Fruit fly (Drosophila melanogaster): ENCODE results near the gene Ziz.

Ziz gene

DNA sequence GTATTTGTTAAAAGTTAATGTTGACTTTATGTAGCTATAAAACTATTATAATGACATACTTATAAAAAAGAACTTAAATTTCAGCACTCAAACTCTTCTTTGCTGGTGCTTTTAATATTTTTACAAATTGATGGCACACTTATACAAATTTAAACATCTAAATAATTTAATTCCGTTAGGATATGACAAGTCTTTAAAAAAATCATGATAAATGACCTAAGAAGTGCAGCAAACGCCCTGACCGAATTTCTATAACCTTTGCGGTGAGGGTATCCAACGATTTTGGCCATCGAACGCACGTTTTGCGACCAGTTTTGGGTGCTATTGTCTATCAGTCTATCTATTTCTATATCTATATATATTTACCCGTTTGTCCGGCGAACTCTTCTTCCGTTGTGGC lies 53.2 kb downstream of the Ziz start (continued):
- no peak for TF ChIP-seq disco-r (GFP tag; optimal IDR thresholded peaks at IDR 0.05)
- no peak for TF ChIP-seq CG11696 (GFP tag; IDR thresholded peaks at IDR 0.05)
- 0 out of 3 replicates have a peak, but pooled peaks have one; percentile 10 for TF ChIP-seq CG14050 (GFP tag; IDR thresholded peaks at IDR 0.05)
- TF ChIP-seq CG18764 (GFP tag; optimal IDR thresholded peaks at IDR 0.05): no peak
- peak; percentile 69 for TF ChIP-seq al (GFP tag; IDR thresholded peaks at IDR 0.05)
- TF ChIP-seq Elba2 (GFP tag; optimal IDR thresholded peaks at IDR 0.05): no peak
- TF ChIP-seq CG33557 (GFP tag; optimal IDR thresholded peaks at IDR 0.05): no peak
- peak; percentile 15 for TF ChIP-seq Sox102F (GFP tag; optimal IDR thresholded peaks at IDR 0.05)
- TF ChIP-seq cato (GFP tag; optimal IDR thresholded peaks at IDR 0.05; ENCODE audit: borderline replicate concordance): no peak
- no peak for TF ChIP-seq shn (GFP tag; optimal IDR thresholded peaks at IDR 0.05)
- TF ChIP-seq CG3407 (GFP tag; optimal IDR thresholded peaks at IDR 0.05): no peak
- no peak for TF ChIP-seq CG17612 (GFP tag; IDR thresholded peaks at IDR 0.05)
- no peak for TF ChIP-seq ems (GFP tag; optimal IDR thresholded peaks at IDR 0.05)
- TF ChIP-seq Hand (GFP tag; optimal IDR thresholded peaks at IDR 0.05): no peak
- TF ChIP-seq CG8089 (GFP tag; optimal IDR thresholded peaks at IDR 0.05): no peak
- no peak for TF ChIP-seq CG18599 (GFP tag; optimal IDR thresholded peaks at IDR 0.05)
- TF ChIP-seq CG7963 (GFP tag; IDR thresholded peaks at IDR 0.05; ENCODE audit: partially characterized antibody): no peak
- no peak for TF ChIP-seq Tbp (GFP tag; optimal IDR thresholded peaks at IDR 0.05)
- peak; percentile 27 for TF ChIP-seq CG17385 (GFP tag; optimal IDR thresholded peaks at IDR 0.05)
- no peak for TF ChIP-seq trh (GFP tag; optimal IDR thresholded peaks at IDR 0.05)
- no peak for TF ChIP-seq CG10462 (GFP tag; optimal IDR thresholded peaks at IDR 0.05)
- peak; percentile 36; the same call in 1 of the 2 replicates for TF ChIP-seq E2f1 (GFP tag; IDR thresholded peaks at IDR 0.05)
- no peak for TF ChIP-seq CG12071 (GFP tag; optimal IDR thresholded peaks at IDR 0.05)
- no peak for TF ChIP-seq CG12744 (GFP tag; optimal IDR thresholded peaks at IDR 0.05)
- TF ChIP-seq dimm (GFP tag; IDR thresholded peaks at IDR 0.05): no peak
- TF ChIP-seq CG33213 (GFP tag; optimal IDR thresholded peaks at IDR 0.05): no peak
- no peak for TF ChIP-seq amos (GFP tag; IDR thresholded peaks at IDR 0.05; ENCODE audit: partially characterized antibody)
- no peak for TF ChIP-seq wor (GFP tag; IDR thresholded peaks at IDR 0.05)
- TF ChIP-seq abd-A (tag; optimal IDR thresholded peaks at IDR 0.05): no peak
- no peak for TF ChIP-seq sqz (GFP tag; optimal IDR thresholded peaks at IDR 0.05)
- no peak for TF ChIP-seq luna (GFP tag; optimal IDR thresholded peaks at IDR 0.05)
- TF ChIP-seq h (optimal IDR thresholded peaks at IDR 0.05): no peak
- no peak for TF ChIP-seq CG5245 (GFP tag; optimal IDR thresholded peaks at IDR 0.05)
- TF ChIP-seq CG31441 (GFP tag; IDR thresholded peaks at IDR 0.05): no peak
- no peak for TF ChIP-seq salm (tag; optimal IDR thresholded peaks at IDR 0.05)
- no peak for TF ChIP-seq Neu2 (GFP tag; optimal IDR thresholded peaks at IDR 0.05; ENCODE audit: borderline replicate concordance)
- TF ChIP-seq wek (GFP tag; optimal IDR thresholded peaks at IDR 0.05): no peak
- TF ChIP-seq Lpt (GFP tag; optimal IDR thresholded peaks at IDR 0.05): no peak
- TF ChIP-seq tin (GFP tag; optimal IDR thresholded peaks at IDR 0.05): peak; percentile 15
- TF ChIP-seq Side (GFP tag; optimal IDR thresholded peaks at IDR 0.05): no peak
- no peak for TF ChIP-seq CG10979 (tag; optimal IDR thresholded peaks at IDR 0.05)
- TF ChIP-seq slbo (GFP tag; IDR thresholded peaks at IDR 0.05): peak; percentile 73

DNA sequence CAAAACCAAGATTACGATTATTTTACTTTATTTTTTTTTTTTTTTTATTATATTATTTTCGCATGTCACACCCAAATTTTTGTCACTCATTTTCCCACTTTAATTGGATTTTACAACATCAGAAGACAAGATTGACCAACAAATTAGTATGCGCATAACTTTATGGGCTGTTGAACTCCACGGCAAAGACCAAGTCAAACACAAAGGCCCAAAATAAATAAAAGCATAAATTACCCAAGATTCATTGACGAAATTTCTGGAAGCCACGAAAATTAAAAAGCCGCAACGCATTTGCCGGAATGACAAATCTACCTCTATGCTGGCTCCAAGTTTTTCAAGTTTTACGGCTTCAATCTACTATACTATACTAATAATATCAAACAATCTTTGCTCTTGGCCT lies 54.0 kb downstream of the Ziz start:
- no peak for TF ChIP-seq CG7963 (GFP tag; IDR thresholded peaks at IDR 0.05; ENCODE audit: partially characterized antibody)
- TF ChIP-seq CG42726 (GFP tag; IDR thresholded peaks at IDR 0.05; ENCODE audit: partially characterized antibody): no peak
- TF ChIP-seq da (GFP tag; optimal IDR thresholded peaks at IDR 0.05): no peak
- no peak for TF ChIP-seq dan (GFP tag; IDR thresholded peaks at IDR 0.05)
- TF ChIP-seq vvl (GFP tag; IDR thresholded peaks at IDR 0.05): peak; percentile 85
- no peak for TF ChIP-seq CG2678 (tag; optimal IDR thresholded peaks at IDR 0.05)
- peak; percentile 70 for TF ChIP-seq sd (tag; optimal IDR thresholded peaks at IDR 0.05)
- no peak for TF ChIP-seq gce (GFP tag; IDR thresholded peaks at IDR 0.05)
- no peak for TF ChIP-seq trh (GFP tag; optimal IDR thresholded peaks at IDR 0.05)
- no peak for TF ChIP-seq hb (GFP tag; IDR thresholded peaks at IDR 0.05; ENCODE audit: partially characterized antibody)
- no peak for TF ChIP-seq kay (GFP tag; optimal IDR thresholded peaks at IDR 0.05)
- no peak for TF ChIP-seq CG4854 (GFP tag; optimal IDR thresholded peaks at IDR 0.05)
- TF ChIP-seq p53 (GFP tag; optimal IDR thresholded peaks at IDR 0.05): no peak
- no peak for TF ChIP-seq Mrtf (GFP tag; IDR thresholded peaks at IDR 0.05)
- TF ChIP-seq kah (GFP tag; optimal IDR thresholded peaks at IDR 0.05): no peak

Data from whole organism, embryonic.